Fruit fly (Drosophila melanogaster) whole organism, embryonic: ENCODE data around the gene Ubi-p63E.

ENCODE experiments used
- Awh ChIP-seq: fragments of 200-800 bp; sonication (Bioruptor generic); IDR thresholded peaks from 2 replicates; pipeline ENCODE4, ENCODE4 v1.3.6; 2022; ENCODE audit warnings: missing biosample characterization, missing genetic modification characterization
- Bdp1 ChIP-seq: fragments of 200-800 bp; sonication (Bioruptor generic); optimal IDR thresholded peaks from 3 replicates; lab custom pipeline; 2016; ENCODE audit warnings: missing biosample characterization, missing genetic modification characterization
- CG1024 ChIP-seq: fragments of 200-800 bp; sonication (Bioruptor generic); IDR thresholded peaks from 2 replicates; pipeline ENCODE4 v1.3.6; 2022; ENCODE audit warnings: missing biosample characterization, missing genetic modification characterization
- CG10462 ChIP-seq: fragments of 200-800 bp; sonication (Bioruptor generic); optimal IDR thresholded peaks from 2 replicates; lab custom pipeline; 2016; ENCODE audit warnings: missing biosample characterization, missing genetic modification characterization
- CG10959 ChIP-seq: fragments of 200-800 bp; sonication (Bioruptor generic); IDR thresholded peaks from 2 replicates; pipeline ENCODE4 v1.3.6; 2022; ENCODE audit warnings: missing biosample characterization, missing genetic modification characterization
- CG11456 ChIP-seq: fragments of 200-800 bp; sonication (Bioruptor generic); IDR thresholded peaks from 3 replicates; pipeline ENCODE4 v1.3.6; 2022; ENCODE audit warnings: missing biosample characterization, missing genetic modification characterization
- CG11695 ChIP-seq: fragments of 200-800 bp; sonication (Bioruptor generic); IDR thresholded peaks from 3 replicates; pipeline ENCODE4 v1.3.6; 2022; ENCODE audit warnings: missing biosample characterization, missing genetic modification characterization
- CG12391 ChIP-seq: fragments of 200-800 bp; sonication (Bioruptor generic); optimal IDR thresholded peaks from 3 replicates; lab custom pipeline; 2018; ENCODE audit warnings: missing biosample characterization, mild to moderate bottlenecking, missing genetic modification characterization, moderate library complexity
- CG14710 ChIP-seq: fragments of 200-800 bp; sonication (Bioruptor generic); optimal IDR thresholded peaks from 3 replicates; lab custom pipeline; 2019; ENCODE audit warnings: missing biosample characterization, mild to moderate bottlenecking, missing genetic modification characterization, moderate library complexity
- CG16779 ChIP-seq: fragments of 200-800 bp; sonication (Bioruptor generic); IDR thresholded peaks from 2 replicates; pipeline ENCODE4 v1.3.6; 2022; ENCODE audit warnings: missing biosample characterization, missing genetic modification characterization
- CG16815 ChIP-seq: fragments of 200-800 bp; sonication (Bioruptor generic); optimal IDR thresholded peaks from 3 replicates; lab custom pipeline; 2017; ENCODE audit warnings: missing biosample characterization, mild to moderate bottlenecking, missing genetic modification characterization
- CG17361 ChIP-seq: fragments of 200-800 bp; sonication (Bioruptor generic); IDR thresholded peaks from 3 replicates; pipeline ENCODE4 v1.3.6; 2022; ENCODE audit warnings: missing biosample characterization, missing genetic modification characterization
- CG17829 ChIP-seq: fragments of 200-800 bp; optimal IDR thresholded peaks from 2 replicates; lab custom pipeline; 2019; ENCODE audit warnings: missing biosample characterization, mild to moderate bottlenecking, missing genetic modification characterization, moderate library complexity
- CG18011 ChIP-seq: fragments of 200-800 bp; sonication (Bioruptor generic); optimal IDR thresholded peaks from 2 replicates; lab custom pipeline; 2017; ENCODE audit warnings: missing biosample characterization, missing genetic modification characterization, mild to moderate bottlenecking, moderate library complexity, missing genotype
- CG2202 ChIP-seq: fragments of 200-800 bp; sonication (Bioruptor generic); optimal IDR thresholded peaks from 2 replicates; lab custom pipeline; 2018; ENCODE audit warnings: missing biosample characterization, mild to moderate bottlenecking, missing genetic modification characterization
- CG30403 ChIP-seq: fragments of 200-800 bp; sonication (Bioruptor generic); optimal IDR thresholded peaks from 3 replicates; lab custom pipeline; 2016; ENCODE audit warnings: missing biosample characterization, missing genetic modification characterization
- CG31441 ChIP-seq: fragments of 200-800 bp; sonication (Bioruptor generic); IDR thresholded peaks from 2 replicates; pipeline ENCODE4 v1.3.6; 2022; ENCODE audit warnings: missing biosample characterization, missing genetic modification characterization
- CG32767 ChIP-seq: fragments of 200-800 bp; sonication (Bioruptor generic); IDR thresholded peaks from 2 replicates; pipeline ENCODE4 v1.3.6; 2022; ENCODE audit warnings: missing biosample characterization, missing genetic modification characterization
- CG4707 ChIP-seq: fragments of 200-800 bp; sonication (Bioruptor generic); optimal IDR thresholded peaks from 2 replicates; lab custom pipeline; 2018; ENCODE audit warnings: missing biosample characterization, mild to moderate bottlenecking, missing genetic modification characterization, moderate library complexity
- CG4820 ChIP-seq: fragments of 200-800 bp; sonication (Bioruptor generic); optimal IDR thresholded peaks from 3 replicates; lab custom pipeline; 2016; ENCODE audit warnings: missing biosample characterization, missing genetic modification characterization
- CG6689 ChIP-seq: fragments of 200-800 bp; sonication (Bioruptor generic); IDR thresholded peaks from 2 replicates; pipeline ENCODE4 v1.3.6; 2022; ENCODE audit warnings: missing biosample characterization, missing genetic modification characterization
- CG6765 ChIP-seq: fragments of 200-800 bp; sonication (Bioruptor generic); optimal IDR thresholded peaks from 3 replicates; lab custom pipeline; 2017; ENCODE audit warnings: missing biosample characterization, mild to moderate bottlenecking, missing genetic modification characterization
- CG6813 ChIP-seq: fragments of 200-800 bp; sonication (Bioruptor generic); optimal IDR thresholded peaks from 2 replicates; lab custom pipeline; 2017; ENCODE audit warnings: missing biosample characterization, missing genetic modification characterization, mild to moderate bottlenecking, moderate library complexity, missing genetic modification reagents
- CG7786 ChIP-seq: fragments of 200-800 bp; sonication (Bioruptor generic); optimal IDR thresholded peaks from 2 replicates; lab custom pipeline; 2016; ENCODE audit warnings: missing biosample characterization, missing genetic modification characterization
- CG7928 ChIP-seq: fragments of 200-800 bp; sonication (Bioruptor generic); optimal IDR thresholded peaks from 2 replicates; lab custom pipeline; 2017; ENCODE audit warnings: missing biosample characterization, mild to moderate bottlenecking, missing genetic modification characterization
- CG8765 ChIP-seq: fragments of 200-800 bp; sonication (Bioruptor generic); IDR thresholded peaks from 2 replicates; pipeline ENCODE4 v1.3.6; 2022; ENCODE audit warnings: missing biosample characterization, missing genetic modification characterization
- CG8924 ChIP-seq: fragments of 200-800 bp; optimal IDR thresholded peaks from 3 replicates; lab custom pipeline; 2019; ENCODE audit warnings: missing biosample characterization, mild to moderate bottlenecking, missing genetic modification characterization, moderate library complexity
- Chrac-16 ChIP-seq: fragments of 200-800 bp; sonication (Bioruptor generic); optimal IDR thresholded peaks from 3 replicates; lab custom pipeline; 2016; ENCODE audit warnings: missing biosample characterization, missing genetic modification characterization
- Fer3 ChIP-seq: fragments of 200-800 bp; sonication (Bioruptor generic); optimal IDR thresholded peaks from 2 replicates; lab custom pipeline; 2018; ENCODE audit warnings: missing biosample characterization, mild to moderate bottlenecking, missing genetic modification characterization, moderate library complexity
- H2.0 ChIP-seq: fragments of 200-800 bp; sonication (Bioruptor generic); IDR thresholded peaks from 2 replicates; pipeline ENCODE4 v1.3.6; 2022; ENCODE audit warnings: missing biosample characterization, missing genetic modification characterization
- Hr51 ChIP-seq, 2 experiments: fragments of 200-800 bp; sonication (Bioruptor generic); optimal IDR thresholded peaks; 2 replicates in 1 of 2; 3 replicates in 1 of 2; lab custom pipeline; 2016 to 2018; ENCODE audit warnings: missing biosample characterization in 2 of 2, missing genetic modification characterization in 2 of 2, mild to moderate bottlenecking in 1 of 2, moderate library complexity in 1 of 2
- Med ChIP-seq: fragments of 200-800 bp; sonication (Bioruptor generic); peaks from one replicate; lab custom pipeline; 2016; ENCODE audit warnings: missing biosample characterization, missing genetic modification characterization, mild to moderate bottlenecking, inconsistent platforms, moderate library complexity
- Oli ChIP-seq: fragments of 200-800 bp; sonication (Bioruptor generic); optimal IDR thresholded peaks from 2 replicates; lab custom pipeline; 2018; ENCODE audit warnings: missing biosample characterization, mild to moderate bottlenecking, missing genetic modification characterization, moderate library complexity
- Pdp1 ChIP-seq, 2 experiments: fragments of 200-800 bp; sonication (Bioruptor generic); optimal IDR thresholded peaks; 3 replicates each; lab custom pipeline; 2016; ENCODE audit warnings: missing biosample characterization in 2 of 2, missing genetic modification characterization in 2 of 2, mild to moderate bottlenecking in 1 of 2, moderate library complexity in 1 of 2
- Sox100B ChIP-seq: fragments of 200-800 bp; sonication (Bioruptor generic); optimal IDR thresholded peaks from 3 replicates; lab custom pipeline; 2018; ENCODE audit warnings: missing biosample characterization, mild to moderate bottlenecking, missing genetic modification characterization
- Usf ChIP-seq: fragments of 200-800 bp; sonication (Bioruptor generic); optimal IDR thresholded peaks from 2 replicates; lab custom pipeline; 2017; ENCODE audit warnings: missing genotype, missing biosample characterization, missing genetic modification characterization
- ara ChIP-seq: fragments of 200-800 bp; sonication (Bioruptor generic); IDR thresholded peaks from 2 replicates; pipeline ENCODE4 v1.3.6; 2022; ENCODE audit warnings: missing biosample characterization, missing genetic modification characterization
- bsh ChIP-seq, 2 experiments: fragments of 200-800 bp; sonication (Bioruptor generic); optimal IDR thresholded peaks; 2 replicates each; lab custom pipeline; 2017 to 2018; ENCODE audit warnings: mild to moderate bottlenecking in 2 of 2, missing biosample characterization in 2 of 2, missing genetic modification characterization in 2 of 2, moderate library complexity in 1 of 2
- dmrt11E ChIP-seq: fragments of 200-800 bp; sonication (Bioruptor generic); optimal IDR thresholded peaks from 3 replicates; lab custom pipeline; 2018; ENCODE audit warnings: missing biosample characterization, mild to moderate bottlenecking, missing genetic modification characterization, moderate library complexity
- grau ChIP-seq: fragments of 200-800 bp; optimal IDR thresholded peaks from 3 replicates; lab custom pipeline; 2019; ENCODE audit warnings: missing biosample characterization, mild to moderate bottlenecking, missing genetic modification characterization, moderate library complexity
- hkb ChIP-seq, 2 experiments: fragments of 200-800 bp in 1 of 2; fragments of >200 bp in 1 of 2; sonication (Bioruptor generic) in 1 of 2; IDR thresholded peaks in 1 of 2; optimal IDR thresholded peaks in 1 of 2; 2 replicates each; pipeline versions ENCODE4 v1.3.6 to Lab custom; 2017 to 2022; ENCODE audit warnings: missing biosample characterization in 1 of 2, missing genetic modification characterization in 1 of 2
- lbe ChIP-seq: fragments of 200-800 bp; sonication (Bioruptor generic); optimal IDR thresholded peaks from 2 replicates; lab custom pipeline; 2016; ENCODE audit warnings: missing biosample characterization, mild to moderate bottlenecking, missing genetic modification characterization
- lola ChIP-seq, 3 experiments: fragments of >200 bp in 2 of 3; fragments of 200-800 bp in 1 of 3; sonication (Bioruptor generic) in 1 of 3; optimal IDR thresholded peaks; 2 replicates each; lab custom pipeline; 2017 to 2019; ENCODE audit warnings: missing biosample characterization in 3 of 3, missing genetic modification characterization in 3 of 3, mild to moderate bottlenecking in 1 of 3, moderate library complexity in 1 of 3
- salm ChIP-seq: fragments of 200-800 bp; sonication (Bioruptor generic); optimal IDR thresholded peaks from 2 replicates; lab custom pipeline; 2018; ENCODE audit warnings: missing biosample characterization, mild to moderate bottlenecking, missing genetic modification characterization
- sens ChIP-seq: fragments of 200-800 bp; sonication (Bioruptor generic); peaks from one replicate; lab custom pipeline; 2016; ENCODE audit warnings: missing biosample characterization, missing genetic modification characterization
- sim ChIP-seq: fragments of 200-800 bp; sonication (Bioruptor generic); IDR thresholded peaks from 2 replicates; pipeline ENCODE4 v1.3.6; 2022; ENCODE audit warnings: missing biosample characterization, missing genetic modification characterization
- so ChIP-seq: fragments of 200-800 bp; sonication (Bioruptor generic); IDR thresholded peaks from 3 replicates; pipeline ENCODE4 v1.3.6; 2022; ENCODE audit warnings: missing biosample characterization, missing genetic modification characterization
- tgo ChIP-seq: fragments of 200-800 bp; sonication (Bioruptor generic); IDR thresholded peaks from 3 replicates; pipeline ENCODE4 v1.3.6; 2022; ENCODE audit warnings: missing biosample characterization, missing genetic modification characterization
- wor ChIP-seq: fragments of 200-800 bp; sonication (Bioruptor generic); IDR thresholded peaks from 2 replicates; pipeline ENCODE4 v1.3.6; 2022; ENCODE audit warnings: missing biosample characterization, missing genetic modification characterization

Ubi-p63E gene

DNA sequence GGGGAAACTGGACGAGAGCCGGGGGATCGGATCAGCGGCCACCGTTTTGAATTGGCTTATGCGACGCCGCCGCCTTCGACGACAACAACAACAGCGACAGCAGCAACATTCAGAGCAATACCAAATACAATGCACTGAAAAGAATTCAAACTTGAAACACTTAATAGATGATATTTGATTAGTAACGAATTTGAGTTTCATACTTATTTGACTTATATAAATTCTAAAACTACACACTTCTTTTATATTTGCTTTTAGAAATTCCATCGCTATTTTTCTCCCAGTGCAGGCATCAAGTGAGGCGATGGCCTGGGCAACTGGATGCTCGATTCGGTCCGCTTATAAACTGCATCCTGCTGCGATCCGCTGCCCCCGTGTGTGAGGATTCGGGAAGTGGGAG is 35.0 kb downstream of the Ubi-p63E start (continued):
- TF ChIP-seq Chrac-16 (peak; percentile 30), CG7928 (no peak), CG2202 (peak; percentile 23), CG10959 (GFP tag; lab: Robert Waterston, UW) (no peak), grau (peak; percentile 8), tgo (GFP tag; lab: Robert Waterston, UW) (no peak), CG11456 (no peak), sens (GFP tag; lab: Kevin White, UChicago) (peak; percentile 57), sim (GFP tag; lab: Robert Waterston, UW) (0 out of 2 replicates have a peak, but pooled peaks have one; percentile 28), CG6765 (GFP tag; lab: Kevin White, UChicago) (no peak), CG7786 (GFP tag; lab: Kevin White, UChicago) (no peak), Usf (GFP tag; lab: Kevin White, UChicago) (no peak), Oli (tag; lab: Kevin White, UChicago) (peak; percentile 15), Awh (GFP tag; lab: Robert Waterston, UW) (0 out of 2 replicates have a peak, but pooled peaks have one; percentile 40), CG4707 (GFP tag; lab: Kevin White, UChicago) (no peak), CG8765 (GFP tag; lab: Robert Waterston, UW) (peak; percentile 52; the same call in 1 of the 2 replicates), CG17829 (tag; lab: Kevin White, UChicago) (peak; percentile 27), Hr51 (GFP tag; optimal IDR thresholded peaks at IDR 0.05; lab: Kevin White, UChicago) (peak in 1 of 2 experiments; percentile 1), CG31441 (GFP tag; lab: Robert Waterston, UW) (0 out of 2 replicates have a peak, but pooled peaks have one; percentile 18), CG30403 (GFP tag; lab: Kevin White, UChicago) (peak; percentile 2), hkb (optimal IDR thresholded peaks at IDR 0.05; lab: Kevin White, UChicago) (no peak), hkb (GFP tag; IDR thresholded peaks at IDR 0.05; lab: Robert Waterston, UW) (0 out of 2 replicates have a peak, but pooled peaks have one; percentile 38), CG16815 (GFP tag; lab: Kevin White, UChicago) (peak; percentile 19), CG18011 (no peak), salm (tag; lab: Kevin White, UChicago) (no peak), ara (peak; percentile 54), CG12391 (tag; lab: Kevin White, UChicago) (peak; percentile 37), dmrt11E (tag; lab: Kevin White, UChicago) (peak; percentile 72), CG14710 (tag; lab: Kevin White, UChicago) (peak; percentile 3), Fer3 (tag; lab: Kevin White, UChicago) (no peak), so (0 out of 3 replicates have a peak, but pooled peaks have one; percentile 36), CG1024 (0 out of 2 replicates have a peak, but pooled peaks have one; percentile 25), lola (GFP tag; optimal IDR thresholded peaks at IDR 0.05; lab: Kevin White, UChicago) (peak in 1 of 3 experiments; percentile 60), CG16779 (GFP tag; lab: Robert Waterston, UW) (no peak), Med (GFP tag; lab: Kevin White, UChicago) (peak; percentile 63), wor (GFP tag; lab: Robert Waterston, UW) (no peak), bsh (GFP tag; optimal IDR thresholded peaks at IDR 0.05; lab: Kevin White, UChicago) (peak; percentile 21 to 54), Bdp1 (GFP tag; lab: Kevin White, UChicago) (no peak), Sox100B (GFP tag; lab: Kevin White, UChicago) (no peak), CG4820 (GFP tag; lab: Kevin White, UChicago) (peak; percentile 9), Pdp1 (GFP tag; optimal IDR thresholded peaks at IDR 0.05; lab: Kevin White, UChicago) (peak in 1 of 2 experiments; percentile 9), lbe (GFP tag; lab: Kevin White, UChicago) (peak; percentile 35), H2.0 (0 out of 2 replicates have a peak, but pooled peaks have one; percentile 20), CG6689 (peak; percentile 53), CG10462 (GFP tag; lab: Kevin White, UChicago) (peak; percentile 16), CG6813 (GFP tag; lab: Kevin White, UChicago) (no peak), CG32767 (GFP tag; lab: Robert Waterston, UW) (0 out of 2 replicates have a peak, but pooled peaks have one; percentile 15), CG8924 (tag; lab: Kevin White, UChicago) (peak; percentile 22), CG17361 (peak; percentile 47; the same call in 2 of the 3 replicates), CG11695 (0 out of 3 replicates have a peak, but pooled peaks have one; percentile 23)
